Worm (Caenorhabditis elegans) whole organism, mixed stage, embryonic: ENCODE measurements around the gene E02H4.2.

Experiments used
- M03D4.4 ChIP-seq: sonication (generic microtip); optimal IDR thresholded peaks from 2 replicates; lab custom pipeline; 2017; ENCODE audit warnings: mild to moderate bottlenecking, missing genetic modification characterization, missing compliant biosample characterization
- blmp-1 ChIP-seq: fragments of 150-350 bp; optimal IDR thresholded peaks from 2 replicates; lab custom pipeline; 2014; ENCODE audit warnings: missing biosample characterization, missing genetic modification characterization
- ceh-39 ChIP-seq: fragments of 150-350 bp; optimal IDR thresholded peaks from 2 replicates; lab custom pipeline; 2014; ENCODE audit warnings: missing biosample characterization, missing genetic modification characterization
- ceh-43 ChIP-seq: fragments of 200-800 bp; sonication (Bioruptor generic); optimal IDR thresholded peaks from 2 replicates; lab custom pipeline; 2018; ENCODE audit warnings: mild to moderate bottlenecking, missing genetic modification characterization, moderate library complexity, missing compliant biosample characterization
- ces-1 ChIP-seq: fragments of 150-350 bp; optimal IDR thresholded peaks from 2 replicates; lab custom pipeline; 2014; ENCODE audit warnings: missing biosample characterization, missing genetic modification reagents, missing genetic modification characterization
- cnd-1 ChIP-seq: fragments of 200-800 bp; sonication (Bioruptor generic); optimal IDR thresholded peaks from 2 replicates; lab custom pipeline; 2018; ENCODE audit warnings: mild to moderate bottlenecking, missing genetic modification characterization, missing compliant biosample characterization
- drap-1 ChIP-seq: fragments of 200-800 bp; sonication (Bioruptor generic); optimal IDR thresholded peaks from 3 replicates; lab custom pipeline; 2018; ENCODE audit warnings: mild to moderate bottlenecking, missing genetic modification characterization, missing compliant biosample characterization
- elt-1 ChIP-seq: sonication (generic microtip); optimal IDR thresholded peaks from 2 replicates; lab custom pipeline; 2017; ENCODE audit warnings: missing genetic modification characterization, mild to moderate bottlenecking, missing compliant biosample characterization, antibody characterized with exemption, moderate library complexity, borderline replicate concordance; ENCODE audit not compliant: insufficient read depth
- elt-3 ChIP-seq: fragments of 150-350 bp; optimal IDR thresholded peaks from 2 replicates; lab custom pipeline; 2014; ENCODE audit warnings: missing biosample characterization, missing genetic modification characterization
- flh-1 ChIP-seq: fragments of 200-800 bp; sonication (Bioruptor generic); optimal IDR thresholded peaks from 2 replicates; lab custom pipeline; 2018; ENCODE audit warnings: mild to moderate bottlenecking, missing genetic modification characterization, moderate library complexity, missing compliant biosample characterization
- ham-2 ChIP-seq: fragments of 200-800 bp; sonication (Bioruptor generic); optimal IDR thresholded peaks from 2 replicates; lab custom pipeline; 2018; ENCODE audit warnings: mild to moderate bottlenecking, missing genetic modification characterization, missing compliant biosample characterization
- hlh-1 ChIP-seq: fragments of 150-350 bp; optimal IDR thresholded peaks from 2 replicates; lab custom pipeline; 2014; ENCODE audit warnings: missing biosample characterization, missing genetic modification reagents, missing genetic modification characterization
- lin-13 ChIP-seq: fragments of 150-350 bp; optimal IDR thresholded peaks from 2 replicates; lab custom pipeline; 2014; ENCODE audit warnings: missing biosample characterization, missing genetic modification characterization
- lin-32 ChIP-seq: fragments of 200-800 bp; sonication (Bioruptor generic); optimal IDR thresholded peaks from 2 replicates; lab custom pipeline; 2018; ENCODE audit warnings: mild to moderate bottlenecking, missing genetic modification characterization, missing compliant biosample characterization
- lsy-2 ChIP-seq: fragments of 150-350 bp; optimal IDR thresholded peaks from 2 replicates; lab custom pipeline; 2014; ENCODE audit warnings: missing biosample characterization, missing genetic modification characterization
- mab-5 ChIP-seq: fragments of 150-350 bp; optimal IDR thresholded peaks from 2 replicates; lab custom pipeline; 2014; ENCODE audit warnings: missing biosample characterization, missing genetic modification characterization
- mep-1 ChIP-seq: fragments of 150-350 bp; optimal IDR thresholded peaks from 2 replicates; lab custom pipeline; 2017; ENCODE audit warnings: missing biosample characterization, missing genetic modification reagents, missing genetic modification characterization, inconsistent platforms
- mls-2 ChIP-seq: sonication (generic microtip); optimal IDR thresholded peaks from 2 replicates; lab custom pipeline; 2016; ENCODE audit warnings: mild to moderate bottlenecking, missing genetic modification characterization, moderate library complexity, missing compliant biosample characterization
- nhr-12 ChIP-seq: fragments of 150-350 bp; optimal IDR thresholded peaks from 2 replicates; lab custom pipeline; 2014; ENCODE audit warnings: missing biosample characterization, missing genetic modification characterization
- nhr-2 ChIP-seq: fragments of 150-350 bp; optimal IDR thresholded peaks from 2 replicates; lab custom pipeline; 2014; ENCODE audit warnings: missing biosample characterization, missing genetic modification characterization
- nhr-237 ChIP-seq: fragments of 150-350 bp; optimal IDR thresholded peaks from 2 replicates; lab custom pipeline; 2014; ENCODE audit warnings: missing biosample characterization, missing genetic modification characterization
- nhr-28 ChIP-seq: fragments of 150-350 bp; optimal IDR thresholded peaks from 2 replicates; lab custom pipeline; 2014; ENCODE audit warnings: missing biosample characterization, missing genetic modification characterization
- nhr-76 ChIP-seq: sonication (generic microtip); optimal IDR thresholded peaks from 2 replicates; lab custom pipeline; 2017; ENCODE audit warnings: missing biosample characterization, missing genetic modification characterization
- pha-4 ChIP-seq: fragments of 150-350 bp; optimal IDR thresholded peaks from 2 replicates; lab custom pipeline; 2018; ENCODE audit warnings: missing biosample characterization, missing genetic modification reagents, missing genetic modification characterization
- sem-2 ChIP-seq: fragments of 200-800 bp; sonication (Bioruptor generic); optimal IDR thresholded peaks from 2 replicates; lab custom pipeline; 2018; ENCODE audit warnings: mild to moderate bottlenecking, missing genetic modification characterization, missing compliant biosample characterization
- snpc-4 ChIP-seq: fragments of 150-350 bp; optimal IDR thresholded peaks from 2 replicates; lab custom pipeline; 2014; ENCODE audit warnings: missing biosample characterization, missing genetic modification characterization
- sptf-1 ChIP-seq: sonication (generic microtip); optimal IDR thresholded peaks from 2 replicates; lab custom pipeline; 2017; ENCODE audit warnings: mild to moderate bottlenecking, missing genetic modification characterization, moderate library complexity, missing compliant biosample characterization
- tbx-8 ChIP-seq: fragments of 200-800 bp; sonication (Bioruptor generic); optimal IDR thresholded peaks from 2 replicates; lab custom pipeline; 2018; ENCODE audit warnings: mild to moderate bottlenecking, missing genetic modification characterization, moderate library complexity, missing compliant biosample characterization
- unc-120 ChIP-seq: sonication (generic microtip); optimal IDR thresholded peaks from 2 replicates; lab custom pipeline; 2017; ENCODE audit warnings: missing genetic modification characterization, missing compliant biosample characterization; ENCODE audit not compliant: poor library complexity, severe bottlenecking
- unc-39 ChIP-seq: fragments of 150-350 bp; optimal IDR thresholded peaks from 2 replicates; lab custom pipeline; 2014; ENCODE audit warnings: missing biosample characterization, missing genetic modification characterization
- unc-62 ChIP-seq: fragments of 150-350 bp; optimal IDR thresholded peaks from 2 replicates; lab custom pipeline; 2014; ENCODE audit warnings: missing biosample characterization, missing genetic modification reagents, missing genetic modification characterization
- ztf-11 ChIP-seq: fragments of 150-350 bp; optimal IDR thresholded peaks from 2 replicates; lab custom pipeline; 2014; ENCODE audit warnings: missing biosample characterization, missing genetic modification characterization

The E02H4.2 gene

ce11 chrX:14320298-14320697, 38.9 kb upstream of the E02H4.2 start, which contains the start of gene C11H1.9:
Gene C11H1.9 (minus strand): TSS chrX:14320398.
- TF ChIP-seq nhr-237 (tag; lab: Kevin White, UChicago) (no peak), snpc-4 (no peak), elt-1 (no peak), lin-32 (no peak), flh-1 (GFP tag; lab: Kevin White, UChicago) (no peak), lin-13 (tag; lab: Kevin White, UChicago) (no peak), sptf-1 (no peak), mls-2 (tag; lab: Kevin White, UChicago) (no peak), cnd-1 (tag; lab: Kevin White, UChicago) (no peak), ham-2 (GFP tag; lab: Kevin White, UChicago) (no peak)

DNA sequence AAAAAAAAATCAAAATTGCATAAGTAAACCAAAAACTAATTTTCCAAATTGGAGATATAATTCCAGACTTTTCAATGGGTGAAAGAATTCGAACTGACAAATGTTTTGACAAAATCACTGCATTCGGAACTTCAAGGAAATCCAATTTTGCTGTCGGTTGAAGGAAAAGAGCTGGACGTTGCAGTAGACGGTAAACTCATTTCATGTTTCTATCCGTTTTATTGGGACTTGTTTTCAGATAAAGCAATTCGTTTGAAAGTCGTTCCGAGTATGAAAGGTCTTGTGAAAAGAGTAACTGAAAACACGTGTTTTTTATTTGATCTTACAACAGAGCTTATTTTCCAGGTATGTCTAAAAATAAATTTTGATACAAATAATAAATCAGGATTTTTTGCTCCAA, 34.7 kb upstream of the E02H4.2 start:
- no peak for TF ChIP-seq unc-62
- TF ChIP-seq ces-1 (GFP tag; lab: Kevin White, UChicago) = peak; percentile 15

ce11 chrX:14313627-14314026, 32.2 kb upstream of the E02H4.2 start, which contains the start of gene prx-1:
Gene prx-1 (plus strand): TSS chrX:14313927.
- TF ChIP-seq blmp-1 (tag; lab: Kevin White, UChicago) (no peak), mep-1 (tag; lab: Kevin White, UChicago) (no peak), drap-1 (GFP tag; lab: Kevin White, UChicago) (no peak), flh-1 (GFP tag; lab: Kevin White, UChicago) (no peak), cnd-1 (tag; lab: Kevin White, UChicago) (no peak)

DNA sequence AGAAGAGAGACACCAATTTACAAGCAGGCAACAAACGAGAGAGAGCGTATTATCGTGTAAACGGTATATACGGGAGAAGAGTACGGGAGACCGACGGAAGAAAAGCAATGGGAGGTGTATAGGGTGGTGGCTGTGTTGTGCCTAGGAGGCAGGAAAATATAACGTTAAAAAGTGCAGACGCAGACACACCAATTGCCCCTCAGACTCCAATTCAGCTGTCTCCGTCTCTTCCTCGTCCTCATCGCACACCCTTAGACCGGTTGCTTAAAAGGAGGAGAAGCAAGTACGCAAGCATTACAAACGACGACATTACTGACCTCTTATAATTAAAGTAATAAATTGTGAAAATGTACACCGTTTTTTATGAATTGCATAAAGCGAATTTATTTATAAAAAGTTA, 31.0 kb upstream of the E02H4.2 start:
- TF ChIP-seq pha-4 (tag; lab: Kevin White, UChicago) = peak; percentile 62
- TF ChIP-seq flh-1 (GFP tag; lab: Kevin White, UChicago) = no peak
- no peak for TF ChIP-seq nhr-12 (tag; lab: Kevin White, UChicago)
- peak; percentile 69 for TF ChIP-seq sptf-1
- peak; percentile 38 for TF ChIP-seq mab-5
- no peak for TF ChIP-seq sem-2 (GFP tag; lab: Kevin White, UChicago)
- peak; percentile 59 for TF ChIP-seq ztf-11 (tag; lab: Kevin White, UChicago)
- TF ChIP-seq ceh-39 = no peak
- peak; percentile 80 for TF ChIP-seq mls-2 (tag; lab: Kevin White, UChicago)
- peak; percentile 61 for TF ChIP-seq cnd-1 (tag; lab: Kevin White, UChicago)
- TF ChIP-seq lin-13 (tag; lab: Kevin White, UChicago) = peak; percentile 93
- TF ChIP-seq lsy-2 = peak; percentile 89
- TF ChIP-seq drap-1 (GFP tag; lab: Kevin White, UChicago) = peak; percentile 49
- TF ChIP-seq lin-32 = no peak
- peak; percentile 66 for TF ChIP-seq ceh-43
- TF ChIP-seq mep-1 (tag; lab: Kevin White, UChicago) = peak; percentile 86
- TF ChIP-seq snpc-4 = no peak
- peak; percentile 89 for TF ChIP-seq ces-1 (GFP tag; lab: Kevin White, UChicago)
- TF ChIP-seq nhr-28 (tag; lab: Kevin White, UChicago) = no peak
- peak; percentile 81 for TF ChIP-seq nhr-237 (tag; lab: Kevin White, UChicago)
- peak; percentile 46 for TF ChIP-seq M03D4.4 (tag; lab: Kevin White, UChicago)
- TF ChIP-seq blmp-1 (tag; lab: Kevin White, UChicago) = no peak
- no peak for TF ChIP-seq nhr-2
- TF ChIP-seq elt-3 (tag; lab: Kevin White, UChicago) = no peak
- TF ChIP-seq ham-2 (GFP tag; lab: Kevin White, UChicago) = peak; percentile 90
- peak; percentile 98 for TF ChIP-seq unc-120 (tag; lab: Kevin White, UChicago)
- peak; percentile 81 for TF ChIP-seq hlh-1 (tag; lab: Kevin White, UChicago)
- TF ChIP-seq nhr-76 (tag; lab: Kevin White, UChicago) = no peak
- peak; percentile 49 for TF ChIP-seq unc-62
- TF ChIP-seq elt-1 = peak; percentile 43

- no peak for TF ChIP-seq ces-1 (GFP tag; lab: Kevin White, UChicago)
- TF ChIP-seq lin-32 = no peak
These were observed 30.2 kb upstream of the E02H4.2 start, which contains the start of gene mgrn-1 for ce11 chrX:14311583-14311982. Gene mgrn-1 (minus strand): TSS chrX:14311683.

DNA sequence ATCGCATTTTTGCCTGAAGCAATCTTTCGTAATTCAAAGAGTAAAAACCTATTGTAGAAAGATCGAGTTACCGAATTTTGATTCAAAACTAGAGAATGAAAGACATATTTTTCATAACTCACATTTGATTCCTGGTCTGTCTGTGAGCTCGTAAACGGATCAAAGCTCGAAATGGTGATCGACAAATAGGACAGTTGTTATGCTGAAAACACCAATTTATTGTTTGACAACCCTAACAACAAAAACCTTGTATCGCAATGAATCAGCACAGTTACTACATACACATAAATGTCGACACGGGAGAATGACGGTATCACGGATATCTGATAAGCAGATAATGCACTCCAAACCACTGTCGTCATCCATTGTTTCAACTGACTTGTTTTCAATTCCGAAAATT, 28.2 kb upstream of the E02H4.2 start:
- no peak for TF ChIP-seq lin-32
- TF ChIP-seq nhr-12 (tag; lab: Kevin White, UChicago) = no peak
- no peak for TF ChIP-seq tbx-8
- no peak for TF ChIP-seq lsy-2
- no peak for TF ChIP-seq M03D4.4 (tag; lab: Kevin White, UChicago)
- no peak for TF ChIP-seq unc-39 (tag; lab: Kevin White, UChicago)
- no peak for TF ChIP-seq elt-1
- no peak for TF ChIP-seq pha-4 (tag; lab: Kevin White, UChicago)
- no peak for TF ChIP-seq unc-62
- TF ChIP-seq elt-3 (tag; lab: Kevin White, UChicago) = no peak
- no peak for TF ChIP-seq ztf-11 (tag; lab: Kevin White, UChicago)
- TF ChIP-seq cnd-1 (tag; lab: Kevin White, UChicago) = no peak
- TF ChIP-seq, all 35 proteins: peak for 0
